Worm (Caenorhabditis elegans): ENCODE data around the gene F53A2.1.

ce11 chrIII:13298722-13299431, 25.8 kb downstream of the F53A2.1 start, which contains the start of gene pgm-2:
- no peak for TF ChIP-seq C17E4.6 (GFP tag; IDR thresholded peaks at IDR 0.05)
- no peak for TF ChIP-seq sdz-38 (tag; optimal IDR thresholded peaks at IDR 0.05)
- TF ChIP-seq dpl-1 (GFP tag; optimal IDR thresholded peaks at IDR 0.05) = no peak
- no peak for TF ChIP-seq egl-18 (GFP tag; IDR thresholded peaks at IDR 0.05)
- TF ChIP-seq ama-1 (optimal IDR thresholded peaks at IDR 0.05) = no peak
- no peak for TF ChIP-seq ama-1 (GFP tag; optimal IDR thresholded peaks at IDR 0.05)
- no peak for TF ChIP-seq sea-2 (GFP tag; IDR thresholded peaks at IDR 0.05)
- TF ChIP-seq zfh-2 (GFP tag; conservative IDR thresholded peaks at IDR 0.05) = no peak
- no peak for TF ChIP-seq lsy-27 (tag; optimal IDR thresholded peaks at IDR 0.05; ENCODE audit: borderline replicate concordance, insufficient read depth)
- TF ChIP-seq akir-1 (GFP tag; optimal IDR thresholded peaks at IDR 0.05) = no peak
- no peak for TF ChIP-seq F10E7.11 (tag; optimal IDR thresholded peaks at IDR 0.05)
- no peak for TF ChIP-seq T07F8.4 (tag; optimal IDR thresholded peaks at IDR 0.05)
- TF ChIP-seq madf-10 (tag; optimal IDR thresholded peaks at IDR 0.05) = no peak
- no peak for TF ChIP-seq pha-4 (tag; optimal IDR thresholded peaks at IDR 0.05)
